Fruit fly (Drosophila melanogaster) whole organism, embryonic: Measurements from ENCODE around the gene Hs6st.

Experiments
- Adf1 ChIP-seq: fragments of 200-800 bp; sonication (Bioruptor generic); IDR thresholded peaks from 2 replicates; pipeline ENCODE4 v1.3.6; 2022; ENCODE audit warnings: missing biosample characterization, missing genetic modification characterization
- Aef1 ChIP-seq: fragments of 200-800 bp; sonication (Bioruptor generic); IDR thresholded peaks from 3 replicates; pipeline ENCODE4 v1.3.6; 2022; ENCODE audit warnings: missing biosample characterization, missing genetic modification characterization
- Blimp-1 ChIP-seq: fragments of 200-800 bp; sonication (Bioruptor generic); optimal IDR thresholded peaks from 3 replicates; lab custom pipeline; 2018; ENCODE audit warnings: missing biosample characterization, missing genetic modification characterization, mild to moderate bottlenecking, moderate library complexity, missing genetic modification reagents
- CG11398 ChIP-seq: fragments of 200-800 bp; sonication (Bioruptor generic); optimal IDR thresholded peaks from 2 replicates; lab custom pipeline; 2016; ENCODE audit warnings: missing biosample characterization, missing genetic modification characterization
- CG1233 ChIP-seq: fragments of 200-800 bp; sonication (Bioruptor generic); optimal IDR thresholded peaks from 4 replicates; lab custom pipeline; 2018; ENCODE audit warnings: missing biosample characterization, mild to moderate bottlenecking, missing genetic modification characterization
- CG12942 ChIP-seq: fragments of 200-800 bp; sonication (Bioruptor generic); optimal IDR thresholded peaks from 3 replicates; lab custom pipeline; 2016; ENCODE audit warnings: missing biosample characterization, missing genetic modification characterization
- CG13296 ChIP-seq: fragments of 200-800 bp; sonication (Bioruptor generic); optimal IDR thresholded peaks from 3 replicates; lab custom pipeline; 2018; ENCODE audit warnings: missing biosample characterization, mild to moderate bottlenecking, missing genetic modification characterization
- CG15269 ChIP-seq: fragments of 200-800 bp; sonication (Bioruptor generic); optimal IDR thresholded peaks from 2 replicates; lab custom pipeline; 2018; ENCODE audit warnings: missing biosample characterization, mild to moderate bottlenecking, missing genetic modification characterization, moderate library complexity
- CG15514 ChIP-seq: fragments of 200-800 bp; sonication (Bioruptor generic); optimal IDR thresholded peaks from 3 replicates; lab custom pipeline; 2017; ENCODE audit warnings: missing biosample characterization, missing genetic modification characterization, mild to moderate bottlenecking, moderate library complexity, missing genetic modification reagents
- CG16779 ChIP-seq: fragments of 200-800 bp; sonication (Bioruptor generic); IDR thresholded peaks from 2 replicates; pipeline ENCODE4 v1.3.6; 2022; ENCODE audit warnings: missing biosample characterization, missing genetic modification characterization
- CG18011 ChIP-seq: fragments of 200-800 bp; sonication (Bioruptor generic); optimal IDR thresholded peaks from 2 replicates; lab custom pipeline; 2017; ENCODE audit warnings: missing biosample characterization, missing genetic modification characterization, mild to moderate bottlenecking, moderate library complexity, missing genotype
- CG2202 ChIP-seq: fragments of 200-800 bp; sonication (Bioruptor generic); optimal IDR thresholded peaks from 2 replicates; lab custom pipeline; 2018; ENCODE audit warnings: missing biosample characterization, mild to moderate bottlenecking, missing genetic modification characterization
- CG31224 ChIP-seq: fragments of 200-800 bp; sonication (Bioruptor generic); IDR thresholded peaks from 2 replicates; pipeline ENCODE4 v1.3.6; 2022; ENCODE audit warnings: missing biosample characterization, missing genetic modification characterization
- CG33557 ChIP-seq: fragments of 200-800 bp; sonication (Bioruptor generic); optimal IDR thresholded peaks from 2 replicates; lab custom pipeline; 2019; ENCODE audit warnings: missing biosample characterization, mild to moderate bottlenecking, missing genetic modification characterization, moderate library complexity
- CG34376 ChIP-seq: fragments of 200-800 bp; sonication (Bioruptor generic); optimal IDR thresholded peaks from 2 replicates; lab custom pipeline; 2018; ENCODE audit warnings: missing biosample characterization, mild to moderate bottlenecking, missing genetic modification characterization
- CG3838 ChIP-seq: fragments of 200-800 bp; sonication (Bioruptor generic); optimal IDR thresholded peaks from 3 replicates; lab custom pipeline; 2016; ENCODE audit warnings: missing biosample characterization, missing genetic modification characterization
- CG6683 ChIP-seq: fragments of 200-800 bp; sonication (Bioruptor generic); optimal IDR thresholded peaks from 2 replicates; lab custom pipeline; 2017; ENCODE audit warnings: missing biosample characterization, mild to moderate bottlenecking, missing genetic modification characterization, missing genetic modification reagents
- CG7963 ChIP-seq: fragments of 200-800 bp; sonication (Bioruptor generic); IDR thresholded peaks from 3 replicates; pipeline ENCODE4 v1.3.6; 2022; ENCODE audit warnings: missing biosample characterization, missing genetic modification characterization; ENCODE audit not compliant: partially characterized antibody
- CG8924 ChIP-seq: fragments of 200-800 bp; optimal IDR thresholded peaks from 3 replicates; lab custom pipeline; 2019; ENCODE audit warnings: missing biosample characterization, mild to moderate bottlenecking, missing genetic modification characterization, moderate library complexity
- CG9437 ChIP-seq: fragments of 200-800 bp; sonication (Bioruptor generic); optimal IDR thresholded peaks from 2 replicates; lab custom pipeline; 2018; ENCODE audit warnings: missing biosample characterization, mild to moderate bottlenecking, missing genetic modification characterization
- CG9727 ChIP-seq: fragments of 200-800 bp; sonication (Bioruptor generic); optimal IDR thresholded peaks from 3 replicates; lab custom pipeline; 2017; ENCODE audit warnings: missing biosample characterization, mild to moderate bottlenecking, missing genetic modification characterization
- Dip3 ChIP-seq: fragments of 200-800 bp; sonication (Bioruptor generic); optimal IDR thresholded peaks from 3 replicates; lab custom pipeline; 2016; ENCODE audit warnings: missing biosample characterization, missing genetic modification characterization
- Elba2 ChIP-seq: fragments of 200-800 bp; sonication (Bioruptor generic); optimal IDR thresholded peaks from 3 replicates; lab custom pipeline; 2016; ENCODE audit warnings: missing biosample characterization, missing genetic modification characterization
- Fer3 ChIP-seq: fragments of 200-800 bp; sonication (Bioruptor generic); optimal IDR thresholded peaks from 2 replicates; lab custom pipeline; 2018; ENCODE audit warnings: missing biosample characterization, mild to moderate bottlenecking, missing genetic modification characterization, moderate library complexity
- HHEX ChIP-seq: fragments of 200-800 bp; sonication (Bioruptor generic); optimal IDR thresholded peaks from 3 replicates; lab custom pipeline; 2017; ENCODE audit warnings: missing biosample characterization, mild to moderate bottlenecking, missing genetic modification characterization, missing genetic modification reagents
- MTF-1 ChIP-seq: fragments of 200-800 bp; sonication (Bioruptor generic); optimal IDR thresholded peaks from 2 replicates; lab custom pipeline; 2018; ENCODE audit warnings: missing biosample characterization, mild to moderate bottlenecking, missing genetic modification characterization, borderline replicate concordance
- Poxn ChIP-seq: fragments of 200-800 bp; sonication (Bioruptor generic); IDR thresholded peaks from 2 replicates; pipeline ENCODE4 v1.3.6; 2022; ENCODE audit warnings: missing biosample characterization, missing genetic modification characterization
- Rfx ChIP-seq: fragments of 200-800 bp; sonication (Bioruptor generic); IDR thresholded peaks from 2 replicates; pipeline ENCODE4 v1.3.6; 2022; ENCODE audit warnings: missing biosample characterization, missing genetic modification characterization
- ab ChIP-seq: fragments of 200-800 bp; sonication (Bioruptor generic); optimal IDR thresholded peaks from 2 replicates; lab custom pipeline; 2016; ENCODE audit warnings: missing biosample characterization, missing genetic modification characterization
- ase ChIP-seq: fragments of 200-800 bp; sonication (Bioruptor generic); IDR thresholded peaks from 3 replicates; pipeline ENCODE4 v1.3.6; 2022; ENCODE audit warnings: missing biosample characterization, missing genetic modification characterization
- az2 ChIP-seq: fragments of 200-800 bp; sonication (Bioruptor generic); optimal IDR thresholded peaks from 3 replicates; lab custom pipeline; 2016; ENCODE audit warnings: missing biosample characterization, missing genetic modification characterization
- bab2 ChIP-seq: fragments of 200-800 bp; sonication (Bioruptor generic); optimal IDR thresholded peaks from 2 replicates; lab custom pipeline; 2016; ENCODE audit warnings: missing biosample characterization, missing genetic modification characterization
- bsh ChIP-seq, 2 experiments: fragments of 200-800 bp; sonication (Bioruptor generic); optimal IDR thresholded peaks; 2 replicates each; lab custom pipeline; 2017 to 2018; ENCODE audit warnings: mild to moderate bottlenecking in 2 of 2, missing biosample characterization in 2 of 2, missing genetic modification characterization in 2 of 2, moderate library complexity in 1 of 2
- chinmo ChIP-seq: fragments of 200-800 bp; sonication (Bioruptor generic); IDR thresholded peaks from 4 replicates; pipeline ENCODE4 v1.3.6; 2022; ENCODE audit warnings: missing biosample characterization, missing genetic modification characterization; ENCODE audit not compliant: partially characterized antibody
- croc ChIP-seq: fragments of 200-800 bp; sonication (Bioruptor generic); conservative IDR thresholded peaks from 3 replicates; pipeline ENCODE4 v1.3.6; 2022; ENCODE audit warnings: missing biosample characterization, missing genetic modification characterization
- fd96Cb ChIP-seq: fragments of 200-800 bp; sonication (Bioruptor generic); optimal IDR thresholded peaks from 2 replicates; lab custom pipeline; 2018; ENCODE audit warnings: missing biosample characterization, mild to moderate bottlenecking, missing genetic modification characterization, moderate library complexity
- fu2 ChIP-seq: fragments of 200-800 bp; sonication (Bioruptor generic); optimal IDR thresholded peaks from 2 replicates; lab custom pipeline; 2016; ENCODE audit warnings: missing biosample characterization, missing genetic modification characterization
- gsb-n ChIP-seq: fragments of 200-800 bp; sonication (Bioruptor generic); optimal IDR thresholded peaks from 3 replicates; lab custom pipeline; 2018; ENCODE audit warnings: missing biosample characterization, mild to moderate bottlenecking, missing genetic modification characterization
- gt ChIP-seq: fragments of 200-800 bp; sonication (Bioruptor generic); IDR thresholded peaks from 2 replicates; pipeline ENCODE4 v1.3.6; 2022; ENCODE audit warnings: missing biosample characterization, missing genetic modification characterization
- jigr1 ChIP-seq: fragments of 200-800 bp; sonication (Bioruptor generic); IDR thresholded peaks from 3 replicates; pipeline ENCODE4 v1.3.6; 2022; ENCODE audit warnings: missing biosample characterization, missing genetic modification characterization
- ken ChIP-seq: fragments of 200-800 bp; sonication (Bioruptor generic); IDR thresholded peaks from 3 replicates; pipeline ENCODE4 v1.3.6; 2022; ENCODE audit warnings: missing biosample characterization, missing genetic modification characterization
- luna ChIP-seq: fragments of 200-800 bp; sonication (Bioruptor generic); optimal IDR thresholded peaks from 2 replicates; lab custom pipeline; 2016; ENCODE audit warnings: missing biosample characterization, missing genetic modification characterization
- nmo ChIP-seq: fragments of 200-800 bp; sonication (Bioruptor generic); optimal IDR thresholded peaks from 2 replicates; lab custom pipeline; 2018; ENCODE audit warnings: missing biosample characterization, mild to moderate bottlenecking, missing genetic modification characterization, moderate library complexity
- pnt ChIP-seq: fragments of 200-800 bp; sonication (Bioruptor generic); optimal IDR thresholded peaks from 3 replicates; lab custom pipeline; 2016; ENCODE audit warnings: missing biosample characterization, missing genetic modification characterization
- salm ChIP-seq: fragments of 200-800 bp; sonication (Bioruptor generic); optimal IDR thresholded peaks from 2 replicates; lab custom pipeline; 2018; ENCODE audit warnings: missing biosample characterization, mild to moderate bottlenecking, missing genetic modification characterization
- sim ChIP-seq: fragments of 200-800 bp; sonication (Bioruptor generic); IDR thresholded peaks from 2 replicates; pipeline ENCODE4 v1.3.6; 2022; ENCODE audit warnings: missing biosample characterization, missing genetic modification characterization
- stc ChIP-seq: fragments of 200-800 bp; sonication (Bioruptor generic); IDR thresholded peaks from 2 replicates; pipeline ENCODE4 v1.3.6; 2022; ENCODE audit warnings: missing biosample characterization, missing genetic modification characterization
- tin ChIP-seq: fragments of 200-800 bp; sonication (Bioruptor generic); optimal IDR thresholded peaks from 3 replicates; lab custom pipeline; 2016; ENCODE audit warnings: missing biosample characterization, missing genetic modification characterization
- unpg ChIP-seq: fragments of 200-800 bp; sonication (Bioruptor generic); optimal IDR thresholded peaks from 3 replicates; lab custom pipeline; 2018; ENCODE audit warnings: missing biosample characterization, mild to moderate bottlenecking, missing genetic modification characterization, moderate library complexity
- z ChIP-seq: fragments of 200-800 bp; sonication (Bioruptor generic); IDR thresholded peaks from 3 replicates; pipeline ENCODE4 v1.3.6; 2022; ENCODE audit warnings: missing biosample characterization, missing genetic modification characterization

The Hs6st gene

dm6 chr3R:19889603-19890187, 118.6 kb downstream of the Hs6st start (continued):
- TF ChIP-seq bsh (GFP tag; optimal IDR thresholded peaks at IDR 0.05; lab: Kevin White, UChicago) (peak in 1 of 2 experiments; percentile 52), jigr1 (no peak), MTF-1 (GFP tag; lab: Kevin White, UChicago) (peak; percentile 23), nmo (peak; percentile 85), gsb-n (tag; lab: Kevin White, UChicago) (peak; percentile 18), gt (GFP tag; lab: Robert Waterston, UW) (no peak), CG6683 (GFP tag; lab: Kevin White, UChicago) (peak; percentile 79), HHEX (GFP tag; lab: Kevin White, UChicago) (peak; percentile 83), az2 (GFP tag; lab: Kevin White, UChicago) (peak; percentile 28), CG2202 (tag; lab: Kevin White, UChicago) (peak; percentile 3), ase (GFP tag; lab: Robert Waterston, UW) (no peak; the same call in 2 of the 3 replicates), Aef1 (GFP tag; lab: Robert Waterston, UW) (peak; percentile 58; the same call in 2 of the 3 replicates), Adf1 (peak; percentile 95), CG3838 (GFP tag; lab: Kevin White, UChicago) (no peak), CG15514 (peak; percentile 71), croc (GFP tag; lab: Robert Waterston, UW) (no peak; the same call in 2 of the 3 replicates), Dip3 (peak; percentile 17), CG16779 (GFP tag; lab: Robert Waterston, UW) (no peak), CG33557 (GFP tag; lab: Kevin White, UChicago) (no peak), luna (GFP tag; lab: Kevin White, UChicago) (no peak), fd96Cb (tag; lab: Kevin White, UChicago) (peak; percentile 78), Rfx (GFP tag; lab: Robert Waterston, UW) (peak; percentile 74), bab2 (no peak), unpg (GFP tag; lab: Kevin White, UChicago) (peak; percentile 74), CG8924 (tag; lab: Kevin White, UChicago) (peak; percentile 87), z (peak; percentile 72; the same call in 2 of the 3 replicates), CG31224 (GFP tag; lab: Robert Waterston, UW) (peak; percentile 61; the same call in 1 of the 2 replicates), CG9437 (peak; percentile 62), chinmo (GFP tag; lab: Robert Waterston, UW) (peak; percentile 69; the same call in 3 of the 4 replicates), Poxn (GFP tag; lab: Robert Waterston, UW) (no peak), pnt (no peak), CG12942 (peak; percentile 39), stc (no peak), CG7963 (GFP tag; lab: Robert Waterston, UW) (no peak), Fer3 (tag; lab: Kevin White, UChicago) (peak; percentile 86), CG15269 (tag; lab: Kevin White, UChicago) (peak; percentile 80), CG13296 (GFP tag; lab: Kevin White, UChicago) (peak; percentile 86), CG9727 (peak; percentile 81), CG34376 (GFP tag; lab: Kevin White, UChicago) (peak; percentile 68), tin (peak; percentile 39), fu2 (GFP tag; lab: Kevin White, UChicago) (no peak), Elba2 (GFP tag; lab: Kevin White, UChicago) (no peak), ken (GFP tag; lab: Robert Waterston, UW) (no peak), salm (peak; percentile 53), CG1233 (GFP tag; lab: Kevin White, UChicago) (peak; percentile 79), CG11398 (GFP tag; lab: Kevin White, UChicago) (no peak), ab (no peak), Blimp-1 (GFP tag; lab: Kevin White, UChicago) (peak; percentile 76), CG18011 (peak; percentile 6), sim (GFP tag; lab: Robert Waterston, UW) (0 out of 2 replicates have a peak, but pooled peaks have one; percentile 6)
